Worm (Caenorhabditis elegans): ENCODE measurements around the gene hrg-9.

The hrg-9 gene

ce11 chrV:12974047-12974446 lies 10.9 kb upstream of the hrg-9 start:
- TF ChIP-seq ets-7 (tag; optimal IDR thresholded peaks at IDR 0.05) (no peak), tbx-37 (GFP tag; conservative IDR thresholded peaks at IDR 0.05) (no peak), F13C5.2 (tag; optimal IDR thresholded peaks at IDR 0.05) (no peak), hmbx-1 (tag; optimal IDR thresholded peaks at IDR 0.05) (no peak), ama-1 (optimal IDR thresholded peaks at IDR 0.05) (no peak), tbx-11 (GFP tag; IDR thresholded peaks at IDR 0.05) (no peak), hmg-4 (GFP tag; optimal IDR thresholded peaks at IDR 0.05) (no peak), ceh-36 (tag; optimal IDR thresholded peaks at IDR 0.05) (no peak), flt-1 (GFP tag; IDR thresholded peaks at IDR 0.05) (no peak), B0310.2 (tag; optimal IDR thresholded peaks at IDR 0.05) (no peak)

- TF ChIP-seq aly-1 (tag; optimal IDR thresholded peaks at IDR 0.05): no peak
- no peak for TF ChIP-seq ets-7 (tag; optimal IDR thresholded peaks at IDR 0.05)
- no peak for TF ChIP-seq ceh-13 (GFP tag; optimal IDR thresholded peaks at IDR 0.05)
- TF ChIP-seq tbx-37 (GFP tag; conservative IDR thresholded peaks at IDR 0.05): no peak
- TF ChIP-seq scrt-1 (GFP tag; IDR thresholded peaks at IDR 0.05): no peak
- TF ChIP-seq ama-1 (optimal IDR thresholded peaks at IDR 0.05): no peak
- TF ChIP-seq B0310.2 (tag; optimal IDR thresholded peaks at IDR 0.05): no peak
These were observed 7.5 kb upstream of the hrg-9 start, which contains the start of gene pnn-1 for ce11 chrV:12970575-12971160. Gene pnn-1 (plus strand): TSS chrV:12971110.

ce11 chrV:12968555-12968954 lies 5.4 kb upstream of the hrg-9 start, which contains the start of gene lin-46:
Gene lin-46 (plus strand): TSS chrV:12968855.
- TF ChIP-seq hnd-1 (tag; optimal IDR thresholded peaks at IDR 0.05) (no peak), ama-1 (optimal IDR thresholded peaks at IDR 0.05) (no peak), sea-1 (GFP tag; conservative IDR thresholded peaks at IDR 0.05) (no peak), F13C5.2 (tag; optimal IDR thresholded peaks at IDR 0.05) (no peak), aly-1 (tag; optimal IDR thresholded peaks at IDR 0.05) (no peak), ceh-13 (GFP tag; optimal IDR thresholded peaks at IDR 0.05) (no peak), pes-1 (GFP tag; IDR thresholded peaks at IDR 0.05) (no peak)

- TF ChIP-seq tbx-37 (GFP tag; conservative IDR thresholded peaks at IDR 0.05) (0 out of 2 replicates have a peak, but pooled peaks have one; percentile 28), F13C5.2 (tag; optimal IDR thresholded peaks at IDR 0.05) (peak; percentile 13)
These were observed 4.8 kb upstream of the hrg-9 start, which contains the start of gene R186.8 for ce11 chrV:12967925-12968327. Gene R186.8 (minus strand): TSS chrV:12967982.

- TF ChIP-seq ceh-36 (tag; optimal IDR thresholded peaks at IDR 0.05) (no peak), hmg-4 (GFP tag; optimal IDR thresholded peaks at IDR 0.05) (no peak), tra-4 (tag; optimal IDR thresholded peaks at IDR 0.05) (no peak), tbx-37 (GFP tag; conservative IDR thresholded peaks at IDR 0.05) (no peak), ama-1 (optimal IDR thresholded peaks at IDR 0.05) (no peak), hmbx-1 (tag; optimal IDR thresholded peaks at IDR 0.05) (no peak), sea-1 (GFP tag; conservative IDR thresholded peaks at IDR 0.05) (no peak), ets-7 (tag; optimal IDR thresholded peaks at IDR 0.05) (no peak), pes-1 (GFP tag; IDR thresholded peaks at IDR 0.05) (no peak), aly-1 (tag; optimal IDR thresholded peaks at IDR 0.05) (no peak), F13C5.2 (tag; optimal IDR thresholded peaks at IDR 0.05) (no peak)
These were observed 4.0 kb upstream of the hrg-9 start, which contains the start of gene R186.3 for ce11 chrV:12967110-12967509. Gene R186.3 (minus strand): TSS chrV:12967210.

ce11 chrV:12964076-12964475 lies 933 bp upstream of the hrg-9 start, which contains the start of gene srd-35:
Gene srd-35 (plus strand): TSS chrV:12964376.
- TF ChIP-seq ama-1 (optimal IDR thresholded peaks at IDR 0.05) (no peak), pes-1 (GFP tag; IDR thresholded peaks at IDR 0.05) (no peak), ets-7 (tag; optimal IDR thresholded peaks at IDR 0.05) (no peak), ceh-13 (GFP tag; optimal IDR thresholded peaks at IDR 0.05) (no peak), hmg-4 (GFP tag; optimal IDR thresholded peaks at IDR 0.05) (no peak), B0310.2 (tag; optimal IDR thresholded peaks at IDR 0.05) (no peak), tra-4 (tag; optimal IDR thresholded peaks at IDR 0.05) (no peak), sea-1 (GFP tag; conservative IDR thresholded peaks at IDR 0.05) (no peak), tbx-11 (GFP tag; IDR thresholded peaks at IDR 0.05) (no peak), scrt-1 (GFP tag; IDR thresholded peaks at IDR 0.05) (no peak), tbx-37 (GFP tag; conservative IDR thresholded peaks at IDR 0.05) (no peak), hmbx-1 (tag; optimal IDR thresholded peaks at IDR 0.05) (no peak), flt-1 (GFP tag; IDR thresholded peaks at IDR 0.05) (no peak), ceh-36 (tag; optimal IDR thresholded peaks at IDR 0.05) (no peak), F13C5.2 (tag; optimal IDR thresholded peaks at IDR 0.05) (no peak), hnd-1 (tag; optimal IDR thresholded peaks at IDR 0.05) (no peak)

ce11 chrV:12961085-12961560 lies 2.0 kb downstream of the hrg-9 start, which contains the start of gene mpst-7:
Gene mpst-7 (minus strand): TSS chrV:12961135.
- no peak for TF ChIP-seq ceh-36 (tag; optimal IDR thresholded peaks at IDR 0.05)
- TF ChIP-seq pes-1 (GFP tag; IDR thresholded peaks at IDR 0.05): no peak
- no peak for TF ChIP-seq ets-7 (tag; optimal IDR thresholded peaks at IDR 0.05)
- TF ChIP-seq ceh-13 (GFP tag; optimal IDR thresholded peaks at IDR 0.05): no peak
- no peak for TF ChIP-seq tra-4 (tag; optimal IDR thresholded peaks at IDR 0.05)
- TF ChIP-seq ama-1 (optimal IDR thresholded peaks at IDR 0.05): no peak
- TF ChIP-seq tbx-11 (GFP tag; IDR thresholded peaks at IDR 0.05): no peak
- no peak for TF ChIP-seq F13C5.2 (tag; optimal IDR thresholded peaks at IDR 0.05)

- TF ChIP-seq B0310.2 (tag; optimal IDR thresholded peaks at IDR 0.05) (no peak), tbx-11 (GFP tag; IDR thresholded peaks at IDR 0.05) (no peak), sea-1 (GFP tag; conservative IDR thresholded peaks at IDR 0.05) (no peak), hmg-4 (GFP tag; optimal IDR thresholded peaks at IDR 0.05) (no peak), hnd-1 (tag; optimal IDR thresholded peaks at IDR 0.05) (no peak), ets-7 (tag; optimal IDR thresholded peaks at IDR 0.05) (no peak)
These were observed 8.9 kb downstream of the hrg-9 start for ce11 chrV:12954261-12954660.

Measured in whole organism, early embryonic.